Worm (Caenorhabditis elegans) whole organism, mixed stage, embryonic: Measurements from ENCODE around the gene srbc-48.

Experiments used
- M03D4.4 ChIP-seq: sonication (generic microtip); optimal IDR thresholded peaks from 2 replicates; lab custom pipeline; 2017; ENCODE audit warnings: mild to moderate bottlenecking, missing genetic modification characterization, missing compliant biosample characterization
- bed-3 ChIP-seq: fragments of 200-800 bp; sonication (Bioruptor generic); optimal IDR thresholded peaks from 3 replicates; lab custom pipeline; 2018; ENCODE audit warnings: mild to moderate bottlenecking, missing genetic modification characterization, moderate library complexity, missing compliant biosample characterization
- blmp-1 ChIP-seq: fragments of 150-350 bp; optimal IDR thresholded peaks from 2 replicates; lab custom pipeline; 2014; ENCODE audit warnings: missing biosample characterization, missing genetic modification characterization
- ceh-39 ChIP-seq: fragments of 150-350 bp; optimal IDR thresholded peaks from 2 replicates; lab custom pipeline; 2014; ENCODE audit warnings: missing biosample characterization, missing genetic modification characterization
- ceh-43 ChIP-seq: fragments of 200-800 bp; sonication (Bioruptor generic); optimal IDR thresholded peaks from 2 replicates; lab custom pipeline; 2018; ENCODE audit warnings: mild to moderate bottlenecking, missing genetic modification characterization, moderate library complexity, missing compliant biosample characterization
- ceh-83 ChIP-seq: fragments of 200-800 bp; sonication (Bioruptor generic); optimal IDR thresholded peaks from 2 replicates; lab custom pipeline; 2018; ENCODE audit warnings: mild to moderate bottlenecking, missing genetic modification characterization, missing compliant biosample characterization
- ces-1 ChIP-seq: fragments of 150-350 bp; optimal IDR thresholded peaks from 2 replicates; lab custom pipeline; 2014; ENCODE audit warnings: missing biosample characterization, missing genetic modification reagents, missing genetic modification characterization
- cnd-1 ChIP-seq: fragments of 200-800 bp; sonication (Bioruptor generic); optimal IDR thresholded peaks from 2 replicates; lab custom pipeline; 2018; ENCODE audit warnings: mild to moderate bottlenecking, missing genetic modification characterization, missing compliant biosample characterization
- drap-1 ChIP-seq: fragments of 200-800 bp; sonication (Bioruptor generic); optimal IDR thresholded peaks from 3 replicates; lab custom pipeline; 2018; ENCODE audit warnings: mild to moderate bottlenecking, missing genetic modification characterization, missing compliant biosample characterization
- elt-1 ChIP-seq: sonication (generic microtip); optimal IDR thresholded peaks from 2 replicates; lab custom pipeline; 2017; ENCODE audit warnings: missing genetic modification characterization, mild to moderate bottlenecking, missing compliant biosample characterization, antibody characterized with exemption, moderate library complexity, borderline replicate concordance; ENCODE audit not compliant: insufficient read depth
- elt-3 ChIP-seq: fragments of 150-350 bp; optimal IDR thresholded peaks from 2 replicates; lab custom pipeline; 2014; ENCODE audit warnings: missing biosample characterization, missing genetic modification characterization
- flh-1 ChIP-seq: fragments of 200-800 bp; sonication (Bioruptor generic); optimal IDR thresholded peaks from 2 replicates; lab custom pipeline; 2018; ENCODE audit warnings: mild to moderate bottlenecking, missing genetic modification characterization, moderate library complexity, missing compliant biosample characterization
- ham-2 ChIP-seq: fragments of 200-800 bp; sonication (Bioruptor generic); optimal IDR thresholded peaks from 2 replicates; lab custom pipeline; 2018; ENCODE audit warnings: mild to moderate bottlenecking, missing genetic modification characterization, missing compliant biosample characterization
- hlh-1 ChIP-seq: fragments of 150-350 bp; optimal IDR thresholded peaks from 2 replicates; lab custom pipeline; 2014; ENCODE audit warnings: missing biosample characterization, missing genetic modification reagents, missing genetic modification characterization
- lin-13 ChIP-seq: fragments of 150-350 bp; optimal IDR thresholded peaks from 2 replicates; lab custom pipeline; 2014; ENCODE audit warnings: missing biosample characterization, missing genetic modification characterization
- lsy-2 ChIP-seq: fragments of 150-350 bp; optimal IDR thresholded peaks from 2 replicates; lab custom pipeline; 2014; ENCODE audit warnings: missing biosample characterization, missing genetic modification characterization
- mab-5 ChIP-seq: fragments of 150-350 bp; optimal IDR thresholded peaks from 2 replicates; lab custom pipeline; 2014; ENCODE audit warnings: missing biosample characterization, missing genetic modification characterization
- mep-1 ChIP-seq: fragments of 150-350 bp; optimal IDR thresholded peaks from 2 replicates; lab custom pipeline; 2017; ENCODE audit warnings: missing biosample characterization, missing genetic modification reagents, missing genetic modification characterization, inconsistent platforms
- mls-2 ChIP-seq: sonication (generic microtip); optimal IDR thresholded peaks from 2 replicates; lab custom pipeline; 2016; ENCODE audit warnings: mild to moderate bottlenecking, missing genetic modification characterization, moderate library complexity, missing compliant biosample characterization
- nhr-2 ChIP-seq: fragments of 150-350 bp; optimal IDR thresholded peaks from 2 replicates; lab custom pipeline; 2014; ENCODE audit warnings: missing biosample characterization, missing genetic modification characterization
- nhr-237 ChIP-seq: fragments of 150-350 bp; optimal IDR thresholded peaks from 2 replicates; lab custom pipeline; 2014; ENCODE audit warnings: missing biosample characterization, missing genetic modification characterization
- nhr-28 ChIP-seq: fragments of 150-350 bp; optimal IDR thresholded peaks from 2 replicates; lab custom pipeline; 2014; ENCODE audit warnings: missing biosample characterization, missing genetic modification characterization
- nhr-76 ChIP-seq: sonication (generic microtip); optimal IDR thresholded peaks from 2 replicates; lab custom pipeline; 2017; ENCODE audit warnings: missing biosample characterization, missing genetic modification characterization
- pha-4 ChIP-seq: fragments of 150-350 bp; optimal IDR thresholded peaks from 2 replicates; lab custom pipeline; 2018; ENCODE audit warnings: missing biosample characterization, missing genetic modification reagents, missing genetic modification characterization
- sem-2 ChIP-seq: fragments of 200-800 bp; sonication (Bioruptor generic); optimal IDR thresholded peaks from 2 replicates; lab custom pipeline; 2018; ENCODE audit warnings: mild to moderate bottlenecking, missing genetic modification characterization, missing compliant biosample characterization
- snpc-4 ChIP-seq: fragments of 150-350 bp; optimal IDR thresholded peaks from 2 replicates; lab custom pipeline; 2014; ENCODE audit warnings: missing biosample characterization, missing genetic modification characterization
- sptf-1 ChIP-seq: sonication (generic microtip); optimal IDR thresholded peaks from 2 replicates; lab custom pipeline; 2017; ENCODE audit warnings: mild to moderate bottlenecking, missing genetic modification characterization, moderate library complexity, missing compliant biosample characterization
- tbx-8 ChIP-seq: fragments of 200-800 bp; sonication (Bioruptor generic); optimal IDR thresholded peaks from 2 replicates; lab custom pipeline; 2018; ENCODE audit warnings: mild to moderate bottlenecking, missing genetic modification characterization, moderate library complexity, missing compliant biosample characterization
- unc-39 ChIP-seq: fragments of 150-350 bp; optimal IDR thresholded peaks from 2 replicates; lab custom pipeline; 2014; ENCODE audit warnings: missing biosample characterization, missing genetic modification characterization
- unc-62 ChIP-seq: fragments of 150-350 bp; optimal IDR thresholded peaks from 2 replicates; lab custom pipeline; 2014; ENCODE audit warnings: missing biosample characterization, missing genetic modification reagents, missing genetic modification characterization
- zip-8 ChIP-seq: fragments of 150-350 bp; optimal IDR thresholded peaks from 2 replicates; lab custom pipeline; 2014; ENCODE audit warnings: missing biosample characterization, missing genetic modification characterization
- ztf-11 ChIP-seq: fragments of 150-350 bp; optimal IDR thresholded peaks from 2 replicates; lab custom pipeline; 2014; ENCODE audit warnings: missing biosample characterization, missing genetic modification characterization

Gene srbc-48

ce11 chrV:15819983-15820382 lies at the start of gene srbc-48:
TSS of gene srbc-48 (plus strand) at chrV:15820283.
- TF ChIP-seq unc-39 (tag; lab: Kevin White, UChicago) (no peak), ceh-43 (GFP tag; lab: Kevin White, UChicago) (no peak), nhr-28 (tag; lab: Kevin White, UChicago) (no peak), lin-13 (tag; lab: Kevin White, UChicago) (no peak), snpc-4 (tag; lab: Kevin White, UChicago) (no peak), M03D4.4 (tag; lab: Kevin White, UChicago) (no peak), mab-5 (tag; lab: Kevin White, UChicago) (no peak), nhr-2 (tag; lab: Kevin White, UChicago) (no peak), elt-1 (no peak), elt-3 (tag; lab: Kevin White, UChicago) (no peak), cnd-1 (tag; lab: Kevin White, UChicago) (no peak), mep-1 (no peak), flh-1 (GFP tag; lab: Kevin White, UChicago) (no peak), ces-1 (GFP tag; lab: Kevin White, UChicago) (no peak), ceh-39 (tag; lab: Kevin White, UChicago) (no peak)
- TF ChIP-seq, all 35 proteins: peak for 0

ce11 chrV:15773141-15773540 lies 46.9 kb upstream of the srbc-48 start, which contains the start of gene nhr-60:
TSS of gene nhr-60 (minus strand) at chrV:15773241.
- no peak for TF ChIP-seq blmp-1 (tag; lab: Kevin White, UChicago)
- TF ChIP-seq flh-1 (GFP tag; lab: Kevin White, UChicago), result no peak
- TF ChIP-seq unc-39 (tag; lab: Kevin White, UChicago), result no peak
- no peak for TF ChIP-seq lsy-2 (tag; lab: Kevin White, UChicago)
- TF ChIP-seq nhr-28 (tag; lab: Kevin White, UChicago), result no peak
- TF ChIP-seq ceh-83 (GFP tag; lab: Kevin White, UChicago), result no peak
- no peak for TF ChIP-seq cnd-1 (tag; lab: Kevin White, UChicago)
- TF ChIP-seq sptf-1, result no peak
- TF ChIP-seq elt-3 (tag; lab: Kevin White, UChicago), result no peak
- TF ChIP-seq ztf-11 (tag; lab: Kevin White, UChicago), result no peak
- TF ChIP-seq tbx-8 (GFP tag; lab: Kevin White, UChicago), result no peak
- no peak for TF ChIP-seq nhr-2 (tag; lab: Kevin White, UChicago)
- TF ChIP-seq unc-62, result no peak
- TF ChIP-seq lin-13 (tag; lab: Kevin White, UChicago), result no peak
- no peak for TF ChIP-seq ces-1 (GFP tag; lab: Kevin White, UChicago)
- TF ChIP-seq nhr-237 (tag; lab: Kevin White, UChicago), result no peak

ce11 chrV:15773941-15774340 lies 46.1 kb upstream of the srbc-48 start:
- TF ChIP-seq hlh-1 (tag; lab: Kevin White, UChicago), result no peak
- TF ChIP-seq ham-2 (GFP tag; lab: Kevin White, UChicago), result no peak
- no peak for TF ChIP-seq snpc-4 (tag; lab: Kevin White, UChicago)
- no peak for TF ChIP-seq cnd-1 (tag; lab: Kevin White, UChicago)
- TF ChIP-seq lin-13 (tag; lab: Kevin White, UChicago), result no peak
- no peak for TF ChIP-seq sptf-1
- no peak for TF ChIP-seq blmp-1 (tag; lab: Kevin White, UChicago)
- TF ChIP-seq unc-39 (tag; lab: Kevin White, UChicago), result no peak
- no peak for TF ChIP-seq ztf-11 (tag; lab: Kevin White, UChicago)
- TF ChIP-seq unc-62, result no peak
- no peak for TF ChIP-seq drap-1
- no peak for TF ChIP-seq mab-5 (tag; lab: Kevin White, UChicago)
- TF ChIP-seq zip-8 (tag; lab: Kevin White, UChicago), result no peak
- TF ChIP-seq ces-1 (GFP tag; lab: Kevin White, UChicago), result no peak
- TF ChIP-seq nhr-2 (tag; lab: Kevin White, UChicago), result no peak
- no peak for TF ChIP-seq pha-4 (tag; lab: Kevin White, UChicago)
- no peak for TF ChIP-seq M03D4.4 (tag; lab: Kevin White, UChicago)
- TF ChIP-seq flh-1 (GFP tag; lab: Kevin White, UChicago), result no peak
- TF ChIP-seq sem-2 (GFP tag; lab: Kevin White, UChicago), result no peak
- TF ChIP-seq tbx-8 (GFP tag; lab: Kevin White, UChicago), result no peak

- TF ChIP-seq unc-62 (no peak), tbx-8 (GFP tag; lab: Kevin White, UChicago) (no peak), snpc-4 (tag; lab: Kevin White, UChicago) (no peak), mep-1 (no peak), ceh-39 (tag; lab: Kevin White, UChicago) (no peak), unc-39 (tag; lab: Kevin White, UChicago) (no peak), pha-4 (tag; lab: Kevin White, UChicago) (no peak), bed-3 (GFP tag; lab: Kevin White, UChicago) (no peak), zip-8 (tag; lab: Kevin White, UChicago) (no peak), hlh-1 (tag; lab: Kevin White, UChicago) (no peak), ham-2 (GFP tag; lab: Kevin White, UChicago) (no peak), mls-2 (no peak), nhr-76 (tag; lab: Kevin White, UChicago) (no peak), sptf-1 (no peak), elt-3 (tag; lab: Kevin White, UChicago) (no peak), ces-1 (GFP tag; lab: Kevin White, UChicago) (no peak), nhr-28 (tag; lab: Kevin White, UChicago) (no peak), drap-1 (no peak)
- TF ChIP-seq, all 35 proteins: peak for 0
These were observed 43.4 kb upstream of the srbc-48 start, which contains the start of gene nhr-283 for ce11 chrV:15776651-15777050. TSS of gene nhr-283 (minus strand) at chrV:15776751.
